Fruit fly (Drosophila melanogaster) whole organism, embryonic: ENCODE results near the gene tth.

Experiments used
- Ada2b ChIP-seq: fragments of 200-800 bp; sonication (Bioruptor generic); IDR thresholded peaks from 2 replicates; pipeline ENCODE4 v1.3.6; 2022; ENCODE audit warnings: missing biosample characterization, missing genetic modification characterization
- C15 ChIP-seq: fragments of 200-800 bp; sonication (Bioruptor generic); IDR thresholded peaks from 3 replicates; pipeline ENCODE4 v1.3.6; 2022; ENCODE audit warnings: missing biosample characterization, missing genetic modification characterization
- CG10321 ChIP-seq: fragments of 200-800 bp; sonication (Bioruptor generic); IDR thresholded peaks from 2 replicates; pipeline ENCODE4 v1.3.6; 2022; ENCODE audit warnings: missing biosample characterization, missing genetic modification characterization
- CG10979 ChIP-seq: fragments of 200-800 bp; sonication (Bioruptor generic); optimal IDR thresholded peaks from 2 replicates; lab custom pipeline; 2018; ENCODE audit warnings: missing biosample characterization, mild to moderate bottlenecking, missing genetic modification characterization, moderate library complexity
- CG12155 ChIP-seq: fragments of 200-800 bp; sonication (Bioruptor generic); optimal IDR thresholded peaks from 3 replicates; lab custom pipeline; 2016; ENCODE audit warnings: missing biosample characterization, missing genetic modification characterization
- CG12299 ChIP-seq: fragments of 200-800 bp; sonication (Bioruptor generic); optimal IDR thresholded peaks from 2 replicates; lab custom pipeline; 2018; ENCODE audit warnings: missing biosample characterization, mild to moderate bottlenecking, missing genetic modification characterization
- CG14667 ChIP-seq: fragments of 200-800 bp; sonication (Bioruptor generic); IDR thresholded peaks from 2 replicates; pipeline ENCODE4 v1.3.6; 2022; ENCODE audit warnings: missing biosample characterization, missing genetic modification characterization
- CG14965 ChIP-seq: fragments of 200-800 bp; sonication (Bioruptor generic); optimal IDR thresholded peaks from 2 replicates; lab custom pipeline; 2016; ENCODE audit warnings: missing biosample characterization, missing genetic modification characterization, borderline replicate concordance
- CG2678 ChIP-seq: fragments of 200-800 bp; sonication (Bioruptor generic); optimal IDR thresholded peaks from 3 replicates; lab custom pipeline; 2019; ENCODE audit warnings: missing biosample characterization, mild to moderate bottlenecking, missing genetic modification characterization, moderate library complexity
- CG34422 ChIP-seq: fragments of 200-800 bp; sonication (Bioruptor generic); IDR thresholded peaks from 3 replicates; pipeline ENCODE4 v1.3.6; 2022; ENCODE audit warnings: missing biosample characterization, missing genetic modification characterization
- CG4730 ChIP-seq: fragments of 200-800 bp; sonication (Bioruptor generic); IDR thresholded peaks from 2 replicates; pipeline ENCODE4 v1.3.6; 2022; ENCODE audit warnings: missing biosample characterization, missing genetic modification characterization
- CG5245 ChIP-seq: fragments of 200-800 bp; sonication (Bioruptor generic); optimal IDR thresholded peaks from 3 replicates; lab custom pipeline; 2016; ENCODE audit warnings: missing biosample characterization, missing genetic modification characterization
- CG6254 ChIP-seq: fragments of 200-800 bp; sonication (Bioruptor generic); optimal IDR thresholded peaks from 3 replicates; lab custom pipeline; 2017; ENCODE audit warnings: mild to moderate bottlenecking, missing biosample characterization, missing genetic modification reagents, missing genetic modification characterization
- CG7786 ChIP-seq: fragments of 200-800 bp; sonication (Bioruptor generic); optimal IDR thresholded peaks from 2 replicates; lab custom pipeline; 2016; ENCODE audit warnings: missing biosample characterization, missing genetic modification characterization
- CG8944 ChIP-seq: fragments of 200-800 bp; sonication (Bioruptor generic); optimal IDR thresholded peaks from 3 replicates; lab custom pipeline; 2016; ENCODE audit warnings: missing biosample characterization, missing genetic modification characterization
- CG9876 ChIP-seq: fragments of 200-800 bp; sonication (Bioruptor generic); optimal IDR thresholded peaks from 2 replicates; lab custom pipeline; 2016; ENCODE audit warnings: missing biosample characterization, missing genetic modification characterization
- CoRest ChIP-seq: fragments of 200-800 bp; sonication (Bioruptor generic); optimal IDR thresholded peaks from 3 replicates; lab custom pipeline; 2018; ENCODE audit warnings: missing biosample characterization, mild to moderate bottlenecking, missing genetic modification characterization, moderate library complexity
- Dip2 ChIP-seq: fragments of 200-800 bp; sonication (Bioruptor generic); IDR thresholded peaks from 2 replicates; pipeline ENCODE4 v1.3.6; 2022; ENCODE audit warnings: missing biosample characterization, missing genetic modification characterization
- Dll ChIP-seq: fragments of 200-800 bp; sonication (Bioruptor generic); IDR thresholded peaks from 4 replicates; pipeline ENCODE4 v1.3.6; 2022; ENCODE audit warnings: missing biosample characterization, missing genetic modification characterization; ENCODE audit not compliant: partially characterized antibody
- Doc2 ChIP-seq: fragments of 200-800 bp; sonication (Bioruptor generic); IDR thresholded peaks from 2 replicates; pipeline ENCODE4 v1.3.6; 2022; ENCODE audit warnings: missing biosample characterization, missing genetic modification characterization
- Doc3 ChIP-seq: fragments of 200-800 bp; sonication (Bioruptor generic); IDR thresholded peaks from 3 replicates; pipeline ENCODE4 v1.3.6; 2022; ENCODE audit warnings: missing biosample characterization, missing genetic modification characterization; ENCODE audit not compliant: partially characterized antibody
- Ets65A ChIP-seq: fragments of 200-800 bp; sonication (Bioruptor generic); peaks from one replicate; lab custom pipeline; 2016; ENCODE audit warnings: missing biosample characterization, missing genetic modification characterization
- HLH54F ChIP-seq: fragments of 200-800 bp; sonication (Bioruptor generic); optimal IDR thresholded peaks from 3 replicates; lab custom pipeline; 2016; ENCODE audit warnings: missing biosample characterization, missing genetic modification characterization
- HmgD ChIP-seq: fragments of 200-800 bp; sonication (Bioruptor generic); optimal IDR thresholded peaks from 3 replicates; lab custom pipeline; 2016; ENCODE audit warnings: missing biosample characterization, missing genetic modification characterization
- Lpt ChIP-seq: fragments of >200 bp; optimal IDR thresholded peaks from 2 replicates; lab custom pipeline; 2018; ENCODE audit warnings: missing biosample characterization, missing genetic modification characterization
- NfI ChIP-seq: fragments of 200-800 bp; sonication (Bioruptor generic); optimal IDR thresholded peaks from 3 replicates; lab custom pipeline; 2018; ENCODE audit warnings: missing biosample characterization, mild to moderate bottlenecking, missing genetic modification characterization, moderate library complexity
- Optix ChIP-seq: fragments of 200-800 bp; sonication (Bioruptor generic); IDR thresholded peaks from 3 replicates; pipeline ENCODE4 v1.3.6; 2022; ENCODE audit warnings: missing biosample characterization, missing genetic modification characterization
- Pdp1 ChIP-seq, 2 experiments: fragments of 200-800 bp; sonication (Bioruptor generic); optimal IDR thresholded peaks; 3 replicates each; lab custom pipeline; 2016; ENCODE audit warnings: missing biosample characterization in 2 of 2, missing genetic modification characterization in 2 of 2, mild to moderate bottlenecking in 1 of 2, moderate library complexity in 1 of 2
- Ravus ChIP-seq: fragments of 200-800 bp; sonication (Bioruptor generic); IDR thresholded peaks from 2 replicates; pipeline ENCODE4 v1.3.6; 2022; ENCODE audit warnings: missing biosample characterization, missing genetic modification characterization
- Sox102F ChIP-seq: fragments of 200-800 bp; sonication (Bioruptor generic); optimal IDR thresholded peaks from 2 replicates; lab custom pipeline; 2018; ENCODE audit warnings: missing biosample characterization, mild to moderate bottlenecking, missing genetic modification characterization, moderate library complexity
- Taf1 ChIP-seq: fragments of 200-800 bp; sonication (Bioruptor generic); IDR thresholded peaks from 2 replicates; pipeline ENCODE4 v1.3.6; 2022; ENCODE audit warnings: missing biosample characterization, missing genetic modification characterization
- az2 ChIP-seq: fragments of 200-800 bp; sonication (Bioruptor generic); optimal IDR thresholded peaks from 3 replicates; lab custom pipeline; 2016; ENCODE audit warnings: missing biosample characterization, missing genetic modification characterization
- cg ChIP-seq: fragments of 200-800 bp; sonication (Bioruptor generic); optimal IDR thresholded peaks from 3 replicates; lab custom pipeline; 2019; ENCODE audit warnings: missing biosample characterization, mild to moderate bottlenecking, missing genetic modification characterization, moderate library complexity
- chinmo ChIP-seq: fragments of 200-800 bp; sonication (Bioruptor generic); IDR thresholded peaks from 4 replicates; pipeline ENCODE4 v1.3.6; 2022; ENCODE audit warnings: missing biosample characterization, missing genetic modification characterization; ENCODE audit not compliant: partially characterized antibody
- crol ChIP-seq: fragments of 200-800 bp; sonication (Bioruptor generic); IDR thresholded peaks from 2 replicates; pipeline ENCODE4 v1.3.6; 2022; ENCODE audit warnings: missing biosample characterization, missing genetic modification characterization
- crp ChIP-seq, 2 experiments: fragments of 200-800 bp; sonication (Bioruptor generic); optimal IDR thresholded peaks; 2 replicates in 1 of 2; 3 replicates in 1 of 2; lab custom pipeline; 2017; ENCODE audit warnings: missing biosample characterization in 2 of 2, missing genetic modification characterization in 2 of 2, mild to moderate bottlenecking in 1 of 2, moderate library complexity in 1 of 2
- da ChIP-seq: fragments of 200-800 bp; sonication (Bioruptor generic); optimal IDR thresholded peaks from 2 replicates; lab custom pipeline; 2016; ENCODE audit warnings: missing biosample characterization, missing genetic modification characterization
- dm ChIP-seq: fragments of 200-800 bp; sonication (Bioruptor generic); optimal IDR thresholded peaks from 3 replicates; lab custom pipeline; 2016; ENCODE audit warnings: missing biosample characterization, missing genetic modification characterization
- her ChIP-seq: fragments of 200-800 bp; sonication (Bioruptor generic); optimal IDR thresholded peaks from 2 replicates; lab custom pipeline; 2016; ENCODE audit warnings: missing biosample characterization, missing genetic modification characterization
- klu ChIP-seq: fragments of 200-800 bp; sonication (Bioruptor generic); IDR thresholded peaks from 2 replicates; pipeline ENCODE4 v1.3.6; 2022; ENCODE audit warnings: missing biosample characterization, missing genetic modification characterization
- mirr ChIP-seq: fragments of 200-800 bp; sonication (Bioruptor generic); optimal IDR thresholded peaks from 3 replicates; lab custom pipeline; 2018; ENCODE audit warnings: missing biosample characterization, mild to moderate bottlenecking, missing genetic modification characterization
- nmo ChIP-seq: fragments of 200-800 bp; sonication (Bioruptor generic); optimal IDR thresholded peaks from 2 replicates; lab custom pipeline; 2018; ENCODE audit warnings: missing biosample characterization, mild to moderate bottlenecking, missing genetic modification characterization, moderate library complexity
- odd ChIP-seq: fragments of 200-800 bp; sonication (Bioruptor generic); optimal IDR thresholded peaks from 2 replicates; lab custom pipeline; 2017; ENCODE audit warnings: missing biosample characterization, mild to moderate bottlenecking, missing genetic modification characterization
- onecut ChIP-seq: fragments of 200-800 bp; sonication (Bioruptor generic); IDR thresholded peaks from 2 replicates; pipeline ENCODE4 v1.3.6; 2022; ENCODE audit warnings: missing biosample characterization, missing genetic modification characterization
- org-1 ChIP-seq: fragments of 200-800 bp; sonication (Bioruptor generic); optimal IDR thresholded peaks from 2 replicates; lab custom pipeline; 2017; ENCODE audit warnings: missing biosample characterization, missing genetic modification characterization
- p53 ChIP-seq: fragments of 200-800 bp; sonication (Bioruptor generic); optimal IDR thresholded peaks from 2 replicates; lab custom pipeline; 2016; ENCODE audit warnings: missing biosample characterization, missing genetic modification characterization
- repo ChIP-seq: fragments of 200-800 bp; sonication (Bioruptor generic); optimal IDR thresholded peaks from 2 replicates; lab custom pipeline; 2016; ENCODE audit warnings: missing biosample characterization, missing genetic modification characterization
- salm ChIP-seq: fragments of 200-800 bp; sonication (Bioruptor generic); optimal IDR thresholded peaks from 2 replicates; lab custom pipeline; 2018; ENCODE audit warnings: missing biosample characterization, mild to moderate bottlenecking, missing genetic modification characterization
- shn ChIP-seq: fragments of 200-800 bp; sonication (Bioruptor generic); optimal IDR thresholded peaks from 3 replicates; lab custom pipeline; 2016; ENCODE audit warnings: missing biosample characterization, missing genetic modification characterization
- tin ChIP-seq: fragments of 200-800 bp; sonication (Bioruptor generic); optimal IDR thresholded peaks from 3 replicates; lab custom pipeline; 2016; ENCODE audit warnings: missing biosample characterization, missing genetic modification characterization

The tth gene

dm6 chrX:13639998-13640691, 23.8 kb upstream of the tth start (continued):
- TF ChIP-seq NfI (GFP tag; lab: Kevin White, UChicago) (peak; percentile 99), org-1 (GFP tag; lab: Kevin White, UChicago) (peak; percentile 99), Taf1 (GFP tag; lab: Robert Waterston, UW) (peak; percentile 98), dm (GFP tag; lab: Kevin White, UChicago) (peak; percentile 97), her (GFP tag; lab: Kevin White, UChicago) (peak; percentile 97), HmgD (GFP tag; lab: Kevin White, UChicago) (peak; percentile 98), Doc2 (peak; percentile 96), CG5245 (peak; percentile 98), odd (GFP tag; lab: Kevin White, UChicago) (peak; percentile 99), shn (GFP tag; lab: Kevin White, UChicago) (peak; percentile 98), CG14667 (GFP tag; lab: Robert Waterston, UW) (peak; percentile 98), Doc3 (GFP tag; lab: Robert Waterston, UW) (no peak), klu (GFP tag; lab: Robert Waterston, UW) (peak; percentile 96), CG8944 (GFP tag; lab: Kevin White, UChicago) (peak; percentile 98), p53 (GFP tag; lab: Kevin White, UChicago) (peak; percentile 96), CG12299 (tag; lab: Kevin White, UChicago) (peak; percentile 98), CG10979 (tag; lab: Kevin White, UChicago) (peak; percentile 98), Ada2b (GFP tag; lab: Robert Waterston, UW) (peak; percentile 99), CG4730 (GFP tag; lab: Robert Waterston, UW) (peak; percentile 99), Sox102F (GFP tag; lab: Kevin White, UChicago) (peak; percentile 99), da (peak; percentile 97), CoRest (tag; lab: Kevin White, UChicago) (peak; percentile 98), Lpt (GFP tag; lab: Kevin White, UChicago) (no peak), CG7786 (GFP tag; lab: Kevin White, UChicago) (peak; percentile 99), Ravus (peak; percentile 98), C15 (peak; percentile 98), cg (GFP tag; lab: Kevin White, UChicago) (peak; percentile 53), Pdp1 (GFP tag; optimal IDR thresholded peaks at IDR 0.05; lab: Kevin White, UChicago) (peak; percentile 98 to 99), Dip2 (GFP tag; lab: Robert Waterston, UW) (peak; percentile 74; the same call in 1 of the 2 replicates), CG34422 (GFP tag; lab: Robert Waterston, UW) (peak; percentile 99), onecut (GFP tag; lab: Robert Waterston, UW) (peak; percentile 98), chinmo (GFP tag; lab: Robert Waterston, UW) (peak; percentile 83; the same call in 1 of the 4 replicates), tin (GFP tag; lab: Kevin White, UChicago) (peak; percentile 99), CG10321 (peak; percentile 88), CG14965 (GFP tag; lab: Kevin White, UChicago) (peak; percentile 91), nmo (GFP tag; lab: Kevin White, UChicago) (peak; percentile 99), crp (GFP tag; optimal IDR thresholded peaks at IDR 0.05; lab: Kevin White, UChicago) (peak in 1 of 2 experiments; percentile 72), CG2678 (tag; lab: Kevin White, UChicago) (peak; percentile 99), az2 (GFP tag; lab: Kevin White, UChicago) (peak; percentile 99), Ets65A (GFP tag; lab: Kevin White, UChicago) (peak; percentile 100), mirr (GFP tag; lab: Kevin White, UChicago) (peak; percentile 99), CG6254 (GFP tag; lab: Kevin White, UChicago) (peak; percentile 97), repo (peak; percentile 98), Optix (GFP tag; lab: Robert Waterston, UW) (peak; percentile 99), crol (GFP tag; lab: Robert Waterston, UW) (peak; percentile 79), Dll (GFP tag; lab: Robert Waterston, UW) (peak; percentile 59; the same call in 3 of the 4 replicates), HLH54F (GFP tag; lab: Kevin White, UChicago) (peak; percentile 98), CG12155 (GFP tag; lab: Kevin White, UChicago) (peak; percentile 97), salm (tag; lab: Kevin White, UChicago) (peak; percentile 99), CG9876 (GFP tag; lab: Kevin White, UChicago) (peak; percentile 97)
